Worm (Caenorhabditis elegans) whole organism, young adult: ENCODE measurements around the gene D2024.18.

Source experiments
- F23B12.7 ChIP-seq: sonication (generic microtip); optimal IDR thresholded peaks from 2 replicates; lab custom pipeline; 2017; ENCODE audit warnings: missing genetic modification characterization, mild to moderate bottlenecking, missing compliant biosample characterization, antibody characterized with exemption, moderate library complexity; ENCODE audit not compliant: insufficient read depth
- F49E8.2 ChIP-seq: sonication (generic microtip); optimal IDR thresholded peaks from 3 replicates; lab custom pipeline; 2017; ENCODE audit warnings: missing genetic modification characterization, mild to moderate bottlenecking, missing compliant biosample characterization, antibody characterized with exemption, moderate library complexity; ENCODE audit not compliant: insufficient read depth
- F55B11.4 ChIP-seq: sonication (generic microtip); optimal IDR thresholded peaks from 2 replicates; lab custom pipeline; 2016; ENCODE audit warnings: missing compliant biosample characterization, missing genetic modification characterization, borderline replicate concordance; ENCODE audit not compliant: insufficient read depth
- F57A8.1 ChIP-seq: fragments of 200-800 bp; sonication (Bioruptor generic); optimal IDR thresholded peaks from 2 replicates; lab custom pipeline; 2018; ENCODE audit warnings: mild to moderate bottlenecking, missing genetic modification characterization, moderate library complexity, missing compliant biosample characterization
- K12H6.12 ChIP-seq: fragments of 200-800 bp; sonication (Bioruptor generic); optimal IDR thresholded peaks from 2 replicates; lab custom pipeline; 2018; ENCODE audit warnings: mild to moderate bottlenecking, missing genetic modification characterization, missing compliant biosample characterization
- T26A5.8 ChIP-seq: sonication (generic microtip); optimal IDR thresholded peaks from 2 replicates; lab custom pipeline; 2016; ENCODE audit warnings: missing genetic modification characterization, missing compliant biosample characterization
- Y56A3A.18 ChIP-seq: fragments of 200-800 bp; sonication (Bioruptor generic); IDR thresholded peaks from 2 replicates; pipeline ENCODE4 v1.3.6; 2022; ENCODE audit warnings: missing genetic modification reagents, missing genetic modification characterization, missing compliant biosample characterization
- ZK185.1 ChIP-seq: sonication (generic microtip); optimal IDR thresholded peaks from 2 replicates; lab custom pipeline; 2016; ENCODE audit warnings: mild to moderate bottlenecking, missing genetic modification characterization, missing compliant biosample characterization; ENCODE audit not compliant: poor library complexity, severe bottlenecking
- atf-7 ChIP-seq: sonication (generic microtip); optimal IDR thresholded peaks from 2 replicates; lab custom pipeline; 2017; ENCODE audit warnings: mild to moderate bottlenecking, missing genetic modification characterization, missing compliant biosample characterization
- attf-3 ChIP-seq: fragments of 200-800 bp; sonication (Bioruptor generic); conservative IDR thresholded peaks from 2 replicates; pipeline ENCODE4 v1.3.6; 2022; ENCODE audit warnings: missing genetic modification reagents, missing genetic modification characterization, missing compliant biosample characterization
- attf-5 ChIP-seq: fragments of 200-800 bp; sonication (Bioruptor generic); optimal IDR thresholded peaks from 2 replicates; lab custom pipeline; 2018; ENCODE audit warnings: mild to moderate bottlenecking, missing genetic modification characterization, missing compliant biosample characterization
- bed-2 ChIP-seq: fragments of 200-800 bp; sonication (Bioruptor generic); IDR thresholded peaks from 2 replicates; pipeline ENCODE4 v1.3.6; 2022; ENCODE audit warnings: missing genetic modification reagents, missing genetic modification characterization, missing compliant biosample characterization
- ceh-100 ChIP-seq: fragments of 200-800 bp; sonication (Bioruptor generic); IDR thresholded peaks from 2 replicates; pipeline ENCODE4 v1.3.6; 2022; ENCODE audit warnings: missing genetic modification reagents, missing genetic modification characterization, missing compliant biosample characterization
- ceh-27 ChIP-seq: fragments of 200-800 bp; sonication (Bioruptor generic); optimal IDR thresholded peaks from 2 replicates; lab custom pipeline; 2018; ENCODE audit warnings: mild to moderate bottlenecking, missing genetic modification characterization, moderate library complexity, missing compliant biosample characterization
- dox-1 ChIP-seq: fragments of 200-800 bp; sonication (Bioruptor generic); IDR thresholded peaks from 2 replicates; pipeline ENCODE4 v1.3.6; 2022; ENCODE audit warnings: missing genetic modification reagents, missing genetic modification characterization, missing compliant biosample characterization
- dpl-1 ChIP-seq: fragments of 150-350 bp; optimal IDR thresholded peaks from 2 replicates; lab custom pipeline; 2014; ENCODE audit warnings: missing biosample characterization, missing genetic modification reagents, missing genetic modification characterization
- efl-1 ChIP-seq: fragments of 150-350 bp; optimal IDR thresholded peaks from 2 replicates; lab custom pipeline; 2014; ENCODE audit warnings: missing biosample characterization, missing genetic modification reagents, missing genetic modification characterization
- egl-18 ChIP-seq: fragments of 200-800 bp; sonication (Bioruptor generic); IDR thresholded peaks from 2 replicates; pipeline ENCODE4 v1.3.6; 2022; ENCODE audit warnings: missing genetic modification reagents, missing genetic modification characterization, missing compliant biosample characterization
- ekl-4 ChIP-seq: fragments of 200-800 bp; sonication (Bioruptor generic); IDR thresholded peaks from 2 replicates; pipeline ENCODE4 v1.3.6; 2022; ENCODE audit warnings: missing genetic modification reagents, missing genetic modification characterization, missing compliant biosample characterization
- hsf-1 ChIP-seq: fragments of 200-800 bp; sonication (Bioruptor generic); IDR thresholded peaks from 2 replicates; pipeline ENCODE4 v1.3.6; 2022; ENCODE audit warnings: missing genetic modification reagents, missing genetic modification characterization, missing compliant biosample characterization
- lag-1 ChIP-seq: fragments of 200-800 bp; sonication (Bioruptor generic); IDR thresholded peaks from 2 replicates; pipeline ENCODE4 v1.3.6; 2022; ENCODE audit warnings: missing genetic modification reagents, missing genetic modification characterization, missing compliant biosample characterization
- let-526 ChIP-seq: fragments of 200-800 bp; sonication (Bioruptor generic); IDR thresholded peaks from 2 replicates; pipeline ENCODE4 v1.3.6; 2022; ENCODE audit warnings: missing genetic modification reagents, missing genetic modification characterization, missing compliant biosample characterization
- let-607 ChIP-seq, 2 experiments: fragments of 200-800 bp in 1 of 2; sonication (Bioruptor generic) in 1 of 2; sonication (generic microtip) in 1 of 2; optimal IDR thresholded peaks; 2 replicates each; lab custom pipeline; 2016 to 2018; ENCODE audit warnings: mild to moderate bottlenecking in 2 of 2, missing compliant biosample characterization in 2 of 2, missing genetic modification characterization in 2 of 2, moderate library complexity in 2 of 2, missing genotype in 1 of 2
- lin-26 ChIP-seq: fragments of 200-800 bp; sonication (Bioruptor generic); IDR thresholded peaks from 2 replicates; pipeline ENCODE4 v1.3.6; 2022; ENCODE audit warnings: missing genetic modification reagents, missing genetic modification characterization, missing compliant biosample characterization
- lin-35 ChIP-seq, 3 experiments: fragments of 150-350 bp in 2 of 3; sonication (generic microtip) in 1 of 3; optimal IDR thresholded peaks; 2 replicates each; lab custom pipeline; 2014 to 2018; ENCODE audit warnings: missing biosample characterization in 3 of 3, missing genetic modification characterization in 3 of 3, missing genetic modification reagents in 3 of 3
- lin-40 ChIP-seq: sonication (generic microtip); optimal IDR thresholded peaks from 2 replicates; lab custom pipeline; 2016; ENCODE audit warnings: missing genetic modification characterization, mild to moderate bottlenecking, missing compliant biosample characterization, missing genotype, missing genetic modification reagents
- lir-1 ChIP-seq: fragments of 200-800 bp; sonication (Bioruptor generic); conservative IDR thresholded peaks from 2 replicates; pipeline ENCODE4 v1.3.6; 2022; ENCODE audit warnings: missing genetic modification reagents, missing genetic modification characterization, missing compliant biosample characterization
- lsl-1 ChIP-seq: fragments of 200-800 bp; sonication (Bioruptor generic); optimal IDR thresholded peaks from 2 replicates; lab custom pipeline; 2018; ENCODE audit warnings: mild to moderate bottlenecking, missing genetic modification characterization, moderate library complexity, missing compliant biosample characterization
- madf-10 ChIP-seq: sonication (generic microtip); optimal IDR thresholded peaks from 2 replicates; lab custom pipeline; 2016; ENCODE audit warnings: mild to moderate bottlenecking, missing genetic modification characterization, missing compliant biosample characterization
- madf-3 ChIP-seq: fragments of 200-800 bp; sonication (Bioruptor generic); IDR thresholded peaks from 2 replicates; pipeline ENCODE4 v1.3.6; 2022; ENCODE audit warnings: missing genetic modification reagents, missing genetic modification characterization, missing compliant biosample characterization
- madf-6 ChIP-seq: fragments of 200-800 bp; sonication (Bioruptor generic); IDR thresholded peaks from 2 replicates; pipeline ENCODE4 v1.3.6; 2022; ENCODE audit warnings: missing genetic modification reagents, missing genetic modification characterization, missing compliant biosample characterization
- mcd-1 ChIP-seq: fragments of 200-800 bp; sonication (Bioruptor generic); IDR thresholded peaks from 2 replicates; pipeline ENCODE4 v1.3.6; 2022; ENCODE audit warnings: missing genetic modification reagents, missing genetic modification characterization, missing compliant biosample characterization
- mes-4 ChIP-seq: sonication (generic microtip); optimal IDR thresholded peaks from 2 replicates; lab custom pipeline; 2016; ENCODE audit warnings: missing genotype, missing genetic modification characterization, missing compliant biosample characterization
- nfyb-1 ChIP-seq: fragments of 200-800 bp; sonication (Bioruptor generic); IDR thresholded peaks from 2 replicates; pipeline ENCODE4 v1.3.6; 2022; ENCODE audit warnings: missing genetic modification reagents, missing genetic modification characterization, missing compliant biosample characterization
- nhr-120 ChIP-seq: fragments of 200-800 bp; sonication (Bioruptor generic); IDR thresholded peaks from 2 replicates; pipeline ENCODE4 v1.3.6; 2022; ENCODE audit warnings: missing genetic modification characterization, missing compliant biosample characterization
- nhr-27 ChIP-seq: fragments of 200-800 bp; sonication (Bioruptor generic); optimal IDR thresholded peaks from 2 replicates; lab custom pipeline; 2018; ENCODE audit warnings: mild to moderate bottlenecking, missing genetic modification characterization, moderate library complexity, missing compliant biosample characterization
- nhr-80 ChIP-seq: sonication (generic microtip); optimal IDR thresholded peaks from 2 replicates; lab custom pipeline; 2016; ENCODE audit warnings: missing genetic modification characterization, missing compliant biosample characterization
- pha-4 ChIP-seq: fragments of 150-350 bp; sonication (generic microtip); optimal IDR thresholded peaks from 2 replicates; lab custom pipeline; 2014; ENCODE audit warnings: missing biosample characterization, missing genetic modification reagents, missing genetic modification characterization
- rpc-1 ChIP-seq, 2 experiments: fragments of 150-350 bp in 1 of 2; sonication (generic microtip) in 1 of 2; optimal IDR thresholded peaks; 2 replicates each; lab custom pipeline; 2014 to 2018; ENCODE audit warnings: missing biosample characterization in 1 of 2, missing genetic modification characterization in 1 of 2, missing genetic modification reagents in 1 of 2, missing genotype in 1 of 2
- sdz-38 ChIP-seq: sonication (generic microtip); optimal IDR thresholded peaks from 2 replicates; lab custom pipeline; 2016; ENCODE audit warnings: missing genotype, missing genetic modification characterization, missing compliant biosample characterization
- snpc-1.3 ChIP-seq: sonication (generic microtip); optimal IDR thresholded peaks from 2 replicates; lab custom pipeline; 2017; ENCODE audit warnings: missing genetic modification characterization, mild to moderate bottlenecking, missing compliant biosample characterization, antibody characterized with exemption, moderate library complexity, missing genotype, missing genetic modification reagents; ENCODE audit not compliant: insufficient read depth
- snpc-4 ChIP-seq, 5 experiments: fragments of 150-350 bp in 1 of 5; sonication (generic microtip) in 4 of 5; optimal IDR thresholded peaks; 2 replicates each; lab custom pipeline; 2014 to 2018; ENCODE audit warnings: missing genetic modification characterization in 5 of 5, missing biosample characterization in 3 of 5, antibody characterized with exemption in 2 of 5, mild to moderate bottlenecking in 2 of 5, missing compliant biosample characterization in 2 of 5, missing genotype in 2 of 5, moderate library complexity in 2 of 5, missing genetic modification reagents in 1 of 5
- tbp1 ChIP-seq: fragments of 200-800 bp; sonication (Bioruptor generic); optimal IDR thresholded peaks from 2 replicates; lab custom pipeline; 2018; ENCODE audit warnings: mild to moderate bottlenecking, missing genetic modification characterization, missing compliant biosample characterization
- tbx-9 ChIP-seq: sonication (generic microtip); optimal IDR thresholded peaks from 2 replicates; lab custom pipeline; 2016; ENCODE audit warnings: borderline replicate concordance, missing genetic modification characterization, inconsistent platforms, missing compliant biosample characterization
- tlf-1 ChIP-seq: fragments of 200-800 bp; sonication (Bioruptor generic); optimal IDR thresholded peaks from 2 replicates; lab custom pipeline; 2018; ENCODE audit warnings: mild to moderate bottlenecking, missing genetic modification characterization, missing compliant biosample characterization
- unc-130 ChIP-seq: sonication (generic microtip); optimal IDR thresholded peaks from 2 replicates; lab custom pipeline; 2016; ENCODE audit warnings: missing genetic modification reagents, missing genetic modification characterization, missing compliant biosample characterization
- ztf-18 ChIP-seq: sonication (generic microtip); optimal IDR thresholded peaks from 2 replicates; lab custom pipeline; 2016; ENCODE audit warnings: missing genotype, mild to moderate bottlenecking, missing genetic modification characterization, missing compliant biosample characterization

Gene D2024.18

DNA sequence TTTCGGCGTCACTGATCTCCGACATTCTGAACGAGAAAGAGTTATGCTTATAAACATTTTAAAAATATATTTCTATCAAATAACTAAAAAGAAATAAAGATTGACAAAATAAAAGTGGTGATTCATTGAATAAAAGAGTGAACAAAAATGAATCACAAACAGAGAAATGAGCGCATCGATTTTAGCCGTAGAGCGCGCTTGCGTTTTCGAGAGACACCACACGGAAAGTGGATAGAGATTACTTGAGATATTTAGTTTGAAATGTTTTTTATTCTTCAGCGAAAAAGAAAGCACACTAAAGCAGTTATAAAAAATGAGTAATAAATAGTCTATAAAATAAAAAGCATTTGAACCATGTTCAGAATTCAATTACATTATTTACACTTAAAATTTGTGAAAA lies 20.1 kb upstream of the D2024.18 start, which contains the start of gene cap-1:
Gene cap-1, minus strand, starts transcription at position 26 of the 400 bp plus-strand sequence.
- TF ChIP-seq let-607 (tag; optimal IDR thresholded peaks at IDR 0.05; lab: Kevin White, UChicago) (no peak), atf-7 (tag; lab: Kevin White, UChicago) (no peak), T26A5.8 (no peak), bed-2 (GFP tag; lab: Robert Waterston, UW) (no peak), dox-1 (GFP tag; lab: Robert Waterston, UW) (peak; percentile 67), efl-1 (GFP tag; lab: Kevin White, UChicago) (peak; percentile 11), ekl-4 (GFP tag; lab: Robert Waterston, UW) (no peak), nhr-120 (GFP tag; lab: Robert Waterston, UW) (no peak), nhr-80 (peak; percentile 56), ztf-18 (tag; lab: Kevin White, UChicago) (peak; percentile 32), snpc-1.3 (tag; lab: Kevin White, UChicago) (peak; percentile 41), snpc-4 (GFP tag; optimal IDR thresholded peaks at IDR 0.05; lab: Kevin White, UChicago) (peak; percentile 43), snpc-4 (tag; optimal IDR thresholded peaks at IDR 0.05; lab: Kevin White, UChicago) (peak; percentile 22 to 72 (median 58)), ceh-27 (peak; percentile 41), let-526 (GFP tag; lab: Robert Waterston, UW) (no peak), tbx-9 (tag; lab: Kevin White, UChicago) (no peak), lag-1 (GFP tag; lab: Robert Waterston, UW) (no peak), mcd-1 (peak; percentile 88), lin-40 (tag; lab: Kevin White, UChicago) (peak; percentile 3), rpc-1 (optimal IDR thresholded peaks at IDR 0.05; lab: Kevin White, UChicago) (no peak), rpc-1 (tag; optimal IDR thresholded peaks at IDR 0.05; lab: Kevin White, UChicago) (no peak), tlf-1 (GFP tag; lab: Kevin White, UChicago) (no peak), lin-26 (no peak), lir-1 (GFP tag; lab: Robert Waterston, UW) (no peak), nhr-27 (tag; lab: Kevin White, UChicago) (no peak), egl-18 (no peak), lin-35 (GFP tag; optimal IDR thresholded peaks at IDR 0.05; lab: Kevin White, UChicago) (no peak), madf-10 (peak; percentile 8), hsf-1 (no peak), dpl-1 (peak; percentile 13), ceh-100 (GFP tag; lab: Robert Waterston, UW) (peak; percentile 93), K12H6.12 (tag; lab: Kevin White, UChicago) (peak; percentile 0), F23B12.7 (tag; lab: Kevin White, UChicago) (peak; percentile 92), pha-4 (tag; lab: Kevin White, UChicago) (no peak), F57A8.1 (GFP tag; lab: Kevin White, UChicago) (no peak), sdz-38 (tag; lab: Kevin White, UChicago) (no peak), attf-3 (GFP tag; lab: Robert Waterston, UW) (peak; percentile 38; the same call in 1 of the 2 replicates), tbp1 (peak; percentile 29), unc-130 (GFP tag; lab: Kevin White, UChicago) (peak; percentile 19), madf-3 (GFP tag; lab: Robert Waterston, UW) (no peak), madf-6 (GFP tag; lab: Robert Waterston, UW) (no peak), ZK185.1 (tag; lab: Kevin White, UChicago) (peak; percentile 14), Y56A3A.18 (no peak), lsl-1 (peak; percentile 37), attf-5 (GFP tag; lab: Kevin White, UChicago) (peak; percentile 83), F49E8.2 (tag; lab: Kevin White, UChicago) (no peak), mes-4 (tag; lab: Kevin White, UChicago) (no peak), F55B11.4 (tag; lab: Kevin White, UChicago) (no peak), nfyb-1 (GFP tag; lab: Robert Waterston, UW) (no peak)
